Worm (Caenorhabditis elegans) whole organism, L4/young adult: Measurements from ENCODE around the gene rpap-2.
"Not testable (repeated sequence)": the region's sequence is repeated elsewhere in the genome, so short reads cannot be mapped to it uniquely, and the experiment has no call there.

Source experiments
- W03F9.2 ChIP-seq: fragments of 150-350 bp; optimal IDR thresholded peaks from 2 replicates; lab custom pipeline; 2014; ENCODE audit warnings: missing biosample characterization, missing genetic modification characterization
- dao-5 ChIP-seq: sonication (generic microtip); optimal IDR thresholded peaks from 2 replicates; lab custom pipeline; 2016; ENCODE audit warnings: missing genotype, missing genetic modification characterization, moderate library complexity, missing compliant biosample characterization
- him-1 ChIP-seq: sonication (generic microtip); optimal IDR thresholded peaks from 2 replicates; lab custom pipeline; 2016; ENCODE audit warnings: missing genotype, missing genetic modification reagents, missing genetic modification characterization, missing compliant biosample characterization

Gene rpap-2

DNA sequence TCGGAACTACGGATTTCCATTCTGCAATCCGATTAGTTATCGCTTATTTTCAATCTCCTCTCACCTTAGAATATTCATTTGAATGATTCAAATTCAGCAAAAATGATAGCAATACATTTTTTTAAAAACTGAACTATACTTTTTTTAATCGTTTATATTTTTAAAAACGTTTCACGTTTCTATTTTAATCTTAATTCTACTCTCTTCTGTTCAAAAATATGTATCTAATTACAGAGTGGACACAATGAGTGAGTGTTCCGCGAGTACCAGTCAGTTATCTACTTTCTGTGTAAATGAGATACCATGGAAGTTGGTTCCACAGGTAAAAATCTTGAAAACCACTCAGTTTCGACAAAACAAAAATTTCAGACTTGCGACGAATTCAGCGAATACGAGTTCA lies 34.8 kb downstream of the rpap-2 start, which contains the start of the genes F59B2.15 and zif-1:
Gene F59B2.15 (minus strand): TSS at position 101 of the 400 bp plus-strand sequence.
Gene zif-1 (plus strand): TSS at position 235 of the 400 bp plus-strand sequence.
- no peak for TF ChIP-seq him-1 (tag; lab: Kevin White, UChicago)
- TF ChIP-seq dao-5 (tag; lab: Kevin White, UChicago): no peak
- no peak for TF ChIP-seq W03F9.2 (tag; lab: Kevin White, UChicago)

DNA sequence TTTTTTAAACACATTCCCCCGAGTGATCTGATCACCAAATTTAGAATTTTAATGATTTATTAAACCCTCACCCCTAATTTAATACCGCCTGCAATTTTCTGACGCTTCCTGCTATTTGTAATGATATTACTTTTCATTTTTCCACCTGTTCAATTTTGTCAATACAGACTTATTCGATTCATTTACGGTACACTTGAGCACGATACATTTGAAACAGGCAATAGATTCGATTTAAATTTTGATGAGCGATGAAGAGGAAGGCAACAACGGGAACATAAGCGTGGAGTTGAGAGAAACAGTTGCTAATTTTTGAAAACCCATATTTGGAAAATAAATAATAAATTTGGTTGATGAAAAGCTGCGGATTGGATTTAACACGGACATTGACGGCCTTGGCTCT lies 36.9 kb downstream of the rpap-2 start:
- TF ChIP-seq dao-5 (tag; lab: Kevin White, UChicago): no peak
- no peak for TF ChIP-seq him-1 (tag; lab: Kevin White, UChicago)
- no peak for TF ChIP-seq W03F9.2 (tag; lab: Kevin White, UChicago)

DNA sequence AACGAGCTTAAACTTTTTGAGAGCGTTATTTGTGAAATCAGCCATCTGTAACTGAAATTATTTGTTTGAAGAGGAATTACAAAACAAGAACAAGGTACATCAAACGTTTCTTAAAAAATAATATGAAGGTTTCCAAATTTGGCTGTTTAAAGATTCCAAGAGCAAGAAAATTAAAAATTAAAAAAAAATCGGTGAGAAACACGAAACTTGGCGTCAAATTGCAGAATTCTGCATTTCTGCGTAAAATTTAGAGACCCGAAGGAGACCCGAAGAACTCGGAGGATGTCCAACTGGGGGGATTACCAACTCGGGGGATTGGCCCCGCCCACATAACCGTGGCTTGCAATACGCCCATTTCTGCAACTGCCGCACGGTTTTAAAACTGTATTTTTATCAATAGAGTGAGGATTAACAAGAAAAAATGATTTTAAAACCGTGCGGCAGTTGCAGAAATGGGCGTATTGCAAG lies 38.2 kb downstream of the rpap-2 start, which contains the start of gene rab-6.1:
Gene rab-6.1 (minus strand): TSS at position 51 of the 468 bp plus-strand sequence.
- TF ChIP-seq him-1, W03F9.2, dao-5 (tag; lab: Kevin White, UChicago): not testable (repeated sequence)

DNA sequence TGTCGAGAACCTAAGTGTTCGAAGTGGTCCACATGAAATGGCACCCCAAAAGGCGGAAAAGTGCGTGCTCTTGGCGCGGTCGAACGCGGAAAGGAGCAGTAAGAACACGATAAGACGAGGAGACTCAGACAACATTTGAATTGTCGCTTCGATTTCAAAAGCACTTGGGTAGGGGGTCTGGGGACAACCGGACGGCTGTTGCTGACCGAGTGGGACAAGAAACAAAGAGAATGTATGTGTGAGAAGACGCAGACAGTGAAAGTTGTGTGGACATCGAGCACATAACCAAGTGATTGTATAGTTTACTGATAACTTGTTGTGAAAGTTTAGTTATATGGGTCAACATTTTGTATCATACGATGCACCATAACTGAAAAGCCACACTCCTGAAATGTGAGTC lies 39.4 kb downstream of the rpap-2 start:
- TF ChIP-seq dao-5 (tag; lab: Kevin White, UChicago): no peak
- TF ChIP-seq W03F9.2 (tag; lab: Kevin White, UChicago): no peak
- TF ChIP-seq him-1 (tag; lab: Kevin White, UChicago): no peak

DNA sequence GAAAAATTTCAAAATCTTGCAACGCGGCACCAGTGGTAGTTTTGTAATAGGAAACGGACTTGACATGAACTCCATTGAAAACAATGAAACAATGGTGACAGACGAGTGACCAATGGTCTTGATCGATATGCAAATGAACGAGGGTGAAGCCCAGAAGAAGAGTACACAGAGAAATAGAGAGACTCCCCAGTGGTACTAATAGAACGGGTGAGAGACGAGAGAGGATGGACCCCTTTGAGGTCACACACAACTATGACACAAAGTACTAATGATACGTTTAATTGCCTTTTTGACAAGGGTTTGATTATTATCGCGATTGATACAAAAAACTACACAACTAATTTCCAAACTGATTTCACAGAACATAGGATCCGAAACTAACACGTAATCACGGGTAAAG lies 42.3 kb downstream of the rpap-2 start, which contains the start of gene F59B2.8:
Gene F59B2.8 (minus strand): TSS at position 151 of the 400 bp plus-strand sequence.
- TF ChIP-seq W03F9.2 (tag; lab: Kevin White, UChicago) (no peak), dao-5 (tag; lab: Kevin White, UChicago) (no peak), him-1 (tag; lab: Kevin White, UChicago) (no peak)

DNA sequence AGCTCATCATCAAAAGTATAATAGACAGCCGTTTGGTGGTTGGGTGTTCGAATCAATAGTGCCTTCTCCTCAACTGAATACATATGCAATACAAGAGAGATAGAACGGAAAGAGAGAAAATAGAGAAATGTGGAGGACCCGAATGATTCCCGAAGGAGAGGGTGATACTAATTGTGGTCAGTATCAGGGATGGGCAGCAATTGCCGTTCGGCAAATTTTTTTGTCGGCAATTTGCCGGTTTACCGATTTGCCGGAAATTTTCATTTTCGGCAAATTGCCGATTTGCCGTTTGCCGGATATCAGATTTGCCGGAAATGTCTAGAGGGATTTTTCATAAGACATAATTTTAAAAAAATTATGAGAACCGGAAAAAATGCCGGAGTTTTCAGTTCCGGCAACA lies 44.5 kb downstream of the rpap-2 start, which contains the start of gene F59B2.9:
Gene F59B2.9 (minus strand): TSS at position 101 of the 400 bp plus-strand sequence.
- no peak for TF ChIP-seq him-1 (tag; lab: Kevin White, UChicago)
- no peak for TF ChIP-seq dao-5 (tag; lab: Kevin White, UChicago)

DNA sequence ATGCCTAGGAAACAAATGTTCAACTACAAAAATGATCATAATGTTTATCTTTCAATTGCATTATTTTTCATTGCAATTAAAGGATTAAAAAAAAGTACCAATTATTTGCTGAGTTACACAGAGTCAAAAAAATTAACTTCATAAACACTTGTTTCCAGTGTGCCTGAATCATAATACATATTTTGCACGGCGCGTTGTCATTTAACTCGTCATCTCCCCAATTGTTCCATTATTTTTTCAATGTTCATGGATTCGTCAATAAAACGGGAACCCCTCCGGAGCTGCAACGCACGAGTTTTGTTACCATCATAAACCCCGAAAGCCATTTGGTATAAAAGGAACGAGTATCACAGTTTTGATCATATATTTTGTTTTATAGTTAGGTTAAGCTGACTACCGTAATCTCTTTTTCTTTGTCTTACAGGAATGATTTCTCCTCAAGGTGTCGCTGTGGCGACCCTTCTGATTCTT lies 49.4 kb downstream of the rpap-2 start, which contains the start of gene F59B2.12:
Gene F59B2.12 (plus strand): TSS at position 421 of the 471 bp plus-strand sequence.
- TF ChIP-seq dao-5 (tag; lab: Kevin White, UChicago) (no peak), W03F9.2 (tag; lab: Kevin White, UChicago) (no peak), him-1 (tag; lab: Kevin White, UChicago) (no peak)
